Fruit fly (Drosophila melanogaster) whole organism, embryonic: ENCODE measurements around the gene LPCAT.
A peak's percentile ranks its signal among the peaks of the same experiment; 100 is the strongest.

Experiments
- Bteb2 ChIP-seq: fragments of 200-800 bp; sonication (Bioruptor generic); optimal IDR thresholded peaks from 2 replicates; lab custom pipeline; 2016; ENCODE audit warnings: missing biosample characterization, missing genetic modification characterization
- CG1024 ChIP-seq: fragments of 200-800 bp; sonication (Bioruptor generic); IDR thresholded peaks from 2 replicates; pipeline ENCODE4 v1.3.6; 2022; ENCODE audit warnings: missing biosample characterization, missing genetic modification characterization
- CG10543 ChIP-seq: fragments of 200-800 bp; sonication (Bioruptor generic); optimal IDR thresholded peaks from 3 replicates; lab custom pipeline; 2017; ENCODE audit warnings: missing biosample characterization, mild to moderate bottlenecking, missing genetic modification characterization, moderate library complexity
- CG10959 ChIP-seq: fragments of 200-800 bp; sonication (Bioruptor generic); IDR thresholded peaks from 2 replicates; pipeline ENCODE4 v1.3.6; 2022; ENCODE audit warnings: missing biosample characterization, missing genetic modification characterization
- CG11560 ChIP-seq: fragments of 200-800 bp; sonication (Bioruptor generic); IDR thresholded peaks from 3 replicates; pipeline ENCODE4 v1.3.6; 2022; ENCODE audit warnings: missing biosample characterization, missing genetic modification characterization
- CG12071 ChIP-seq: fragments of 200-800 bp; sonication (Bioruptor generic); optimal IDR thresholded peaks from 3 replicates; lab custom pipeline; 2018; ENCODE audit warnings: missing biosample characterization, mild to moderate bottlenecking, missing genetic modification characterization
- CG13123 ChIP-seq: fragments of 200-800 bp; sonication (Bioruptor generic); optimal IDR thresholded peaks from 2 replicates; lab custom pipeline; 2016; ENCODE audit warnings: missing biosample characterization, missing genetic modification characterization
- CG14014 ChIP-seq: fragments of 200-800 bp; sonication (Bioruptor generic); IDR thresholded peaks from 2 replicates; pipeline ENCODE4 v1.3.6; 2022; ENCODE audit warnings: missing biosample characterization, missing genetic modification characterization
- CG15011 ChIP-seq: fragments of 200-800 bp; sonication (Bioruptor generic); optimal IDR thresholded peaks from 3 replicates; lab custom pipeline; 2018; ENCODE audit warnings: missing biosample characterization, mild to moderate bottlenecking, missing genetic modification characterization
- CG15514 ChIP-seq: fragments of 200-800 bp; sonication (Bioruptor generic); optimal IDR thresholded peaks from 3 replicates; lab custom pipeline; 2017; ENCODE audit warnings: missing biosample characterization, missing genetic modification characterization, mild to moderate bottlenecking, moderate library complexity, missing genetic modification reagents
- CG17359 ChIP-seq: fragments of 200-800 bp; sonication (Bioruptor generic); optimal IDR thresholded peaks from 3 replicates; lab custom pipeline; 2018; ENCODE audit warnings: missing biosample characterization, mild to moderate bottlenecking, missing genetic modification characterization, moderate library complexity
- CG18764 ChIP-seq: fragments of 200-800 bp; sonication (Bioruptor generic); optimal IDR thresholded peaks from 3 replicates; lab custom pipeline; 2016; ENCODE audit warnings: missing biosample characterization, missing genetic modification characterization
- CG30020 ChIP-seq: fragments of 200-800 bp; optimal IDR thresholded peaks from 2 replicates; lab custom pipeline; 2019; ENCODE audit warnings: missing biosample characterization, mild to moderate bottlenecking, missing genetic modification characterization, moderate library complexity
- CG30431 ChIP-seq: fragments of 200-800 bp; sonication (Bioruptor generic); optimal IDR thresholded peaks from 2 replicates; lab custom pipeline; 2017; ENCODE audit warnings: missing biosample characterization, missing genetic modification characterization
- CG32772 ChIP-seq: fragments of 200-800 bp; sonication (Bioruptor generic); IDR thresholded peaks from 2 replicates; pipeline ENCODE4 v1.3.6; 2022; ENCODE audit warnings: missing biosample characterization, missing genetic modification characterization
- CG42726 ChIP-seq: fragments of 200-800 bp; sonication (Bioruptor generic); IDR thresholded peaks from 2 replicates; pipeline ENCODE4 v1.3.6; 2022; ENCODE audit warnings: missing biosample characterization, missing genetic modification characterization; ENCODE audit not compliant: partially characterized antibody
- CG4360 ChIP-seq: fragments of 200-800 bp; sonication (Bioruptor generic); IDR thresholded peaks from 2 replicates; pipeline ENCODE4 v1.3.6; 2022; ENCODE audit warnings: missing biosample characterization, missing genetic modification characterization
- CG4404 ChIP-seq: fragments of 200-800 bp; sonication (Bioruptor generic); IDR thresholded peaks from 2 replicates; pipeline ENCODE4 v1.3.6; 2022; ENCODE audit warnings: missing biosample characterization, missing genetic modification characterization
- CG4424 ChIP-seq: fragments of 200-800 bp; sonication (Bioruptor generic); optimal IDR thresholded peaks from 3 replicates; lab custom pipeline; 2016; ENCODE audit warnings: missing biosample characterization, missing genetic modification characterization
- CG6175 ChIP-seq: fragments of 200-800 bp; sonication (Bioruptor generic); IDR thresholded peaks from 3 replicates; pipeline ENCODE4 v1.3.6; 2022; ENCODE audit warnings: missing biosample characterization, missing genetic modification characterization
- CG7963 ChIP-seq: fragments of 200-800 bp; sonication (Bioruptor generic); IDR thresholded peaks from 3 replicates; pipeline ENCODE4 v1.3.6; 2022; ENCODE audit warnings: missing biosample characterization, missing genetic modification characterization; ENCODE audit not compliant: partially characterized antibody
- CG8944 ChIP-seq: fragments of 200-800 bp; sonication (Bioruptor generic); optimal IDR thresholded peaks from 3 replicates; lab custom pipeline; 2016; ENCODE audit warnings: missing biosample characterization, missing genetic modification characterization
- Dref ChIP-seq: fragments of 200-800 bp; sonication (Bioruptor generic); IDR thresholded peaks from 2 replicates; pipeline ENCODE4 v1.3.6; 2022; ENCODE audit warnings: missing biosample characterization, missing genetic modification characterization
- Ets65A ChIP-seq: fragments of 200-800 bp; sonication (Bioruptor generic); peaks from one replicate; lab custom pipeline; 2016; ENCODE audit warnings: missing biosample characterization, missing genetic modification characterization
- HLH54F ChIP-seq: fragments of 200-800 bp; sonication (Bioruptor generic); optimal IDR thresholded peaks from 3 replicates; lab custom pipeline; 2016; ENCODE audit warnings: missing biosample characterization, missing genetic modification characterization
- HLHmδ ChIP-seq: fragments of 200-800 bp; sonication (Bioruptor generic); optimal IDR thresholded peaks from 2 replicates; lab custom pipeline; 2018; ENCODE audit warnings: missing biosample characterization, mild to moderate bottlenecking, missing genetic modification characterization, moderate library complexity
- Lim3 ChIP-seq: fragments of 200-800 bp; sonication (Bioruptor generic); IDR thresholded peaks from 2 replicates; pipeline ENCODE4 v1.3.6; 2022; ENCODE audit warnings: missing biosample characterization, missing genetic modification characterization
- Med ChIP-seq: fragments of 200-800 bp; sonication (Bioruptor generic); peaks from one replicate; lab custom pipeline; 2016; ENCODE audit warnings: missing biosample characterization, missing genetic modification characterization, mild to moderate bottlenecking, inconsistent platforms, moderate library complexity
- Oli ChIP-seq: fragments of 200-800 bp; sonication (Bioruptor generic); optimal IDR thresholded peaks from 2 replicates; lab custom pipeline; 2018; ENCODE audit warnings: missing biosample characterization, mild to moderate bottlenecking, missing genetic modification characterization, moderate library complexity
- Sin3A ChIP-seq: fragments of >200 bp; optimal IDR thresholded peaks from 2 replicates; lab custom pipeline; 2018
- Sry-δ ChIP-seq: fragments of 200-800 bp; sonication (Bioruptor generic); optimal IDR thresholded peaks from 2 replicates; lab custom pipeline; 2016; ENCODE audit warnings: missing biosample characterization, missing genetic modification characterization
- Taf1 ChIP-seq: fragments of 200-800 bp; sonication (Bioruptor generic); IDR thresholded peaks from 2 replicates; pipeline ENCODE4 v1.3.6; 2022; ENCODE audit warnings: missing biosample characterization, missing genetic modification characterization
- ara ChIP-seq: fragments of 200-800 bp; sonication (Bioruptor generic); IDR thresholded peaks from 2 replicates; pipeline ENCODE4 v1.3.6; 2022; ENCODE audit warnings: missing biosample characterization, missing genetic modification characterization
- bowl ChIP-seq: fragments of 200-800 bp; sonication (Bioruptor generic); IDR thresholded peaks from 2 replicates; pipeline ENCODE4 v1.3.6; 2022; ENCODE audit warnings: missing biosample characterization, missing genetic modification characterization
- cato ChIP-seq: fragments of 200-800 bp; sonication (Bioruptor generic); optimal IDR thresholded peaks from 2 replicates; lab custom pipeline; 2016; ENCODE audit warnings: missing biosample characterization, missing genetic modification characterization, borderline replicate concordance
- chinmo ChIP-seq: fragments of 200-800 bp; sonication (Bioruptor generic); IDR thresholded peaks from 4 replicates; pipeline ENCODE4 v1.3.6; 2022; ENCODE audit warnings: missing biosample characterization, missing genetic modification characterization; ENCODE audit not compliant: partially characterized antibody
- danr ChIP-seq: fragments of 200-800 bp; sonication (Bioruptor generic); IDR thresholded peaks from 2 replicates; pipeline ENCODE4 v1.3.6; 2022; ENCODE audit warnings: missing biosample characterization, missing genetic modification characterization
- gfzf ChIP-seq: fragments of 200-800 bp; sonication (Bioruptor generic); optimal IDR thresholded peaks from 2 replicates; lab custom pipeline; 2016; ENCODE audit warnings: missing biosample characterization, mild to moderate bottlenecking, missing genetic modification characterization, moderate library complexity
- nau ChIP-seq: fragments of 200-800 bp; sonication (Bioruptor generic); optimal IDR thresholded peaks from 3 replicates; lab custom pipeline; 2017; ENCODE audit warnings: missing biosample characterization, mild to moderate bottlenecking, missing genetic modification characterization, missing genetic modification reagents
- pfk ChIP-seq: fragments of 200-800 bp; sonication (Bioruptor generic); optimal IDR thresholded peaks from 2 replicates; lab custom pipeline; 2018; ENCODE audit warnings: missing biosample characterization, mild to moderate bottlenecking, missing genetic modification characterization, moderate library complexity
- pho ChIP-seq: fragments of 200-800 bp; sonication (Bioruptor generic); optimal IDR thresholded peaks from 2 replicates; lab custom pipeline; 2016; ENCODE audit warnings: missing biosample characterization, missing genetic modification characterization
- sd ChIP-seq: fragments of 200-800 bp; sonication (Bioruptor generic); optimal IDR thresholded peaks from 3 replicates; lab custom pipeline; 2018; ENCODE audit warnings: missing biosample characterization, mild to moderate bottlenecking, missing genetic modification characterization, moderate library complexity
- seq ChIP-seq: fragments of 200-800 bp; sonication (Bioruptor generic); IDR thresholded peaks from 2 replicates; pipeline ENCODE4 v1.3.6; 2022; ENCODE audit warnings: missing biosample characterization, missing genetic modification characterization
- sim ChIP-seq: fragments of 200-800 bp; sonication (Bioruptor generic); IDR thresholded peaks from 2 replicates; pipeline ENCODE4 v1.3.6; 2022; ENCODE audit warnings: missing biosample characterization, missing genetic modification characterization
- sob ChIP-seq: fragments of 200-800 bp; sonication (Bioruptor generic); IDR thresholded peaks from 2 replicates; pipeline ENCODE4 v1.3.6; 2022; ENCODE audit warnings: missing biosample characterization, missing genetic modification characterization
- twi ChIP-seq: fragments of 200-800 bp; optimal IDR thresholded peaks from 2 replicates; lab custom pipeline; 2019; ENCODE audit warnings: missing biosample characterization, mild to moderate bottlenecking, missing genetic modification characterization, moderate library complexity
- yki ChIP-seq: fragments of >200 bp; optimal IDR thresholded peaks from 3 replicates; lab custom pipeline; 2018
- z ChIP-seq: fragments of 200-800 bp; sonication (Bioruptor generic); IDR thresholded peaks from 3 replicates; pipeline ENCODE4 v1.3.6; 2022; ENCODE audit warnings: missing biosample characterization, missing genetic modification characterization
- zen ChIP-seq: fragments of 200-800 bp; sonication (Bioruptor generic); optimal IDR thresholded peaks from 3 replicates; lab custom pipeline; 2018; ENCODE audit warnings: missing biosample characterization, mild to moderate bottlenecking, missing genetic modification characterization, moderate library complexity
- zen2 ChIP-seq: fragments of 200-800 bp; sonication (Bioruptor generic); IDR thresholded peaks from 3 replicates; pipeline ENCODE4 v1.3.6; 2022; ENCODE audit warnings: missing biosample characterization, missing genetic modification characterization; ENCODE audit not compliant: partially characterized antibody

Gene LPCAT

dm6 chrX:9553545-9554320 lies 26.1 kb downstream of the LPCAT start (continued):
- peak; percentile 71 for TF ChIP-seq pho (GFP tag; lab: Kevin White, UChicago)
- peak; percentile 89 for TF ChIP-seq seq (GFP tag; lab: Robert Waterston, UW)
- TF ChIP-seq Ets65A (GFP tag; lab: Kevin White, UChicago) = peak; percentile 62
- TF ChIP-seq sob (GFP tag; lab: Robert Waterston, UW) = peak; percentile 89
- peak; percentile 70 for TF ChIP-seq danr (GFP tag; lab: Robert Waterston, UW)
- TF ChIP-seq HLHmδ (GFP tag; lab: Kevin White, UChicago) = peak; percentile 53
- peak; percentile 55; the same call in 1 of the 2 replicates for TF ChIP-seq CG1024
- peak; percentile 77 for TF ChIP-seq CG32772 (GFP tag; lab: Robert Waterston, UW)
- peak; percentile 65; the same call in 1 of the 2 replicates for TF ChIP-seq sim (GFP tag; lab: Robert Waterston, UW)
- TF ChIP-seq nau = peak; percentile 80
- TF ChIP-seq gfzf = no peak
- peak; percentile 92 for TF ChIP-seq CG10543 (GFP tag; lab: Kevin White, UChicago)
- TF ChIP-seq CG14014 (GFP tag; lab: Robert Waterston, UW) = peak; percentile 89
- TF ChIP-seq CG30431 = peak; percentile 82
- peak; percentile 60 for TF ChIP-seq CG42726 (GFP tag; lab: Robert Waterston, UW)
- TF ChIP-seq cato = peak; percentile 64
- TF ChIP-seq Sin3A (lab: Kevin White, UChicago) = no peak
- peak; percentile 75; the same call in 2 of the 3 replicates for TF ChIP-seq CG11560 (tag; lab: Robert Waterston, UW)
- no peak for TF ChIP-seq yki (lab: Kevin White, UChicago)
- TF ChIP-seq Taf1 (GFP tag; lab: Robert Waterston, UW) = peak; percentile 68
- peak; percentile 67 for TF ChIP-seq CG13123 (GFP tag; lab: Kevin White, UChicago)
- peak; percentile 86 for TF ChIP-seq CG17359 (tag; lab: Kevin White, UChicago)
- TF ChIP-seq sd = peak; percentile 71
- peak; percentile 87 for TF ChIP-seq ara
- TF ChIP-seq HLH54F (GFP tag; lab: Kevin White, UChicago) = peak; percentile 76
- peak; percentile 81 for TF ChIP-seq CG10959
- TF ChIP-seq CG7963 (GFP tag; lab: Robert Waterston, UW) = no peak
- TF ChIP-seq zen = peak; percentile 79
- peak; percentile 95 for TF ChIP-seq Med
- peak; percentile 77 for TF ChIP-seq CG12071
- peak; percentile 72 for TF ChIP-seq CG15011 (GFP tag; lab: Kevin White, UChicago)
- TF ChIP-seq CG8944 (GFP tag; lab: Kevin White, UChicago) = peak; percentile 67
- TF ChIP-seq zen2 (GFP tag; lab: Robert Waterston, UW) = no peak
- TF ChIP-seq CG4424 = peak; percentile 89
- TF ChIP-seq Oli (tag; lab: Kevin White, UChicago) = peak; percentile 88
- peak; percentile 31 for TF ChIP-seq Sry-δ (GFP tag; lab: Kevin White, UChicago)
- 0 out of 2 replicates have a peak, but pooled peaks have one; percentile 54 for TF ChIP-seq Lim3 (GFP tag; lab: Robert Waterston, UW)
- TF ChIP-seq CG4360 (GFP tag; lab: Robert Waterston, UW) = 0 out of 2 replicates have a peak, but pooled peaks have one; percentile 27
- TF ChIP-seq twi (tag; lab: Kevin White, UChicago) = peak; percentile 58
- 0 out of 3 replicates have a peak, but pooled peaks have one; percentile 49 for TF ChIP-seq CG6175 (GFP tag; lab: Robert Waterston, UW)
- TF ChIP-seq Dref (GFP tag; lab: Robert Waterston, UW) = peak; percentile 36
- peak; percentile 82 for TF ChIP-seq CG18764
- TF ChIP-seq CG30020 (tag; lab: Kevin White, UChicago) = peak; percentile 59
- TF ChIP-seq z = no peak
- TF ChIP-seq pfk = peak; percentile 24
- 0 out of 4 replicates have a peak, but pooled peaks have one; percentile 38 for TF ChIP-seq chinmo (GFP tag; lab: Robert Waterston, UW)
- peak; percentile 83 for TF ChIP-seq CG4404 (GFP tag; lab: Robert Waterston, UW)
- no peak; the same call in 1 of the 2 replicates for TF ChIP-seq bowl (GFP tag; lab: Robert Waterston, UW)
- TF ChIP-seq CG15514 (GFP tag; lab: Kevin White, UChicago) = peak; percentile 82
- TF ChIP-seq Bteb2 (GFP tag; lab: Kevin White, UChicago) = peak; percentile 74
